Fruit fly (Drosophila melanogaster) S2 (cell line): ENCODE measurements around the gene SNF4Agamma.

Experiments used
- CG8478 ChIP-seq: fragments of >200 bp; optimal IDR thresholded peaks from 2 replicates; lab custom pipeline; 2018
- CTCF ChIP-seq, 2 experiments: fragments of >200 bp; optimal IDR thresholded peaks; 2 replicates each; lab custom pipeline; 2018

DNA sequence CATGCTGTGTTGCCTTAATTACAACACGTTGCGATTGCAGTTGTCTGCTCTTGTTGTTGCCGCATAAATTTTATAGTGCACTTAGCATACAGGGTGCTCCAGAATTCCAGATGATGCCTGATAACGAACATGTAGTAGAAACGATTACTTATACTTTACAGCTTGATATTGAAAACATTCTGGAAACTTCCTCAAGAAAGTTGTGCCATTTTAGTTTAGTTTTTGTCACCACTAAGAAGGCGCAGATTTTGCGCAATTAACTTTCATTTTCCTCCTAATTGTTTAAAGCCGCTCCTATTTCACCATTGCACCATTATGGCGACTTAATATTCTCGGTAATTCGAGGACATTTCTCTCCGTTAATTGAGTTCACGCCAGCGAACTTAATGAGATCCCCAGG, 51.7 kb downstream of the SNF4Agamma start:
- TF ChIP-seq CG8478, result no peak
- TF ChIP-seq CTCF (optimal IDR thresholded peaks at IDR 0.05; lab: Kevin White, UChicago), result no peak
